Worm (Caenorhabditis elegans): Measurements from ENCODE around the gene C14C10.2.

DNA sequence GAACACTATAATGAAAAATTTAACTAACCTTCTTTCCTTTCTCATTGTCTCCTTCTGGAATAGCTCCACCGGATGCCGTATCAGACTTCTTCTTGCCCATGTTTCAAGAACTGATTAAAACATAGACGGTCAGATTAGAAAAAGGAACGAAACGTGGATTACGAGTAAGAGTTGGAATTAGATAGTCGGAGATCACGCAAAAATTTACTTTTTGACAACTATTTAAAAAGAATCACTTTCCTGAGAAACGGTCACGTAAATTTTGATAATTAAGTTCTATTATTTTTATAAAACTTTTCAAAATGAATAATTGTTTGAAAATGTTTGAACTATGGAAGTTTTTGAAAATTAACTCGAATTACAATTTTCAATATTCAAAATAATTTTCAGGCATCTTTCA is 19.8 kb upstream of the C14C10.2 start, which contains the start of gene cyc-2.2:
- TF ChIP-seq blmp-1 (tag; optimal IDR thresholded peaks at IDR 0.05) (no peak), lir-3 (tag; optimal IDR thresholded peaks at IDR 0.05; ENCODE audit: poor library complexity) (no peak), ceh-90 (tag; optimal IDR thresholded peaks at IDR 0.05) (no peak), unc-62 (GFP tag; optimal IDR thresholded peaks at IDR 0.05) (no peak)

Measured in whole organism, L1 larva.